Worm (Caenorhabditis elegans) whole organism, mixed stage, embryonic: ENCODE data around the gene K08H2.7.

Experiments used
- blmp-1 ChIP-seq: fragments of 150-350 bp; optimal IDR thresholded peaks from 2 replicates; lab custom pipeline; 2014; ENCODE audit warnings: missing biosample characterization, missing genetic modification characterization
- drap-1 ChIP-seq: fragments of 200-800 bp; sonication (Bioruptor generic); optimal IDR thresholded peaks from 3 replicates; lab custom pipeline; 2018; ENCODE audit warnings: mild to moderate bottlenecking, missing genetic modification characterization, missing compliant biosample characterization
- elt-3 ChIP-seq: fragments of 150-350 bp; optimal IDR thresholded peaks from 2 replicates; lab custom pipeline; 2014; ENCODE audit warnings: missing biosample characterization, missing genetic modification characterization
- lin-32 ChIP-seq: fragments of 200-800 bp; sonication (Bioruptor generic); optimal IDR thresholded peaks from 2 replicates; lab custom pipeline; 2018; ENCODE audit warnings: mild to moderate bottlenecking, missing genetic modification characterization, missing compliant biosample characterization
- nhr-28 ChIP-seq: fragments of 150-350 bp; optimal IDR thresholded peaks from 2 replicates; lab custom pipeline; 2014; ENCODE audit warnings: missing biosample characterization, missing genetic modification characterization
- unc-62 ChIP-seq: fragments of 150-350 bp; optimal IDR thresholded peaks from 2 replicates; lab custom pipeline; 2014; ENCODE audit warnings: missing biosample characterization, missing genetic modification reagents, missing genetic modification characterization
- ztf-11 ChIP-seq: fragments of 150-350 bp; optimal IDR thresholded peaks from 2 replicates; lab custom pipeline; 2014; ENCODE audit warnings: missing biosample characterization, missing genetic modification characterization

DNA sequence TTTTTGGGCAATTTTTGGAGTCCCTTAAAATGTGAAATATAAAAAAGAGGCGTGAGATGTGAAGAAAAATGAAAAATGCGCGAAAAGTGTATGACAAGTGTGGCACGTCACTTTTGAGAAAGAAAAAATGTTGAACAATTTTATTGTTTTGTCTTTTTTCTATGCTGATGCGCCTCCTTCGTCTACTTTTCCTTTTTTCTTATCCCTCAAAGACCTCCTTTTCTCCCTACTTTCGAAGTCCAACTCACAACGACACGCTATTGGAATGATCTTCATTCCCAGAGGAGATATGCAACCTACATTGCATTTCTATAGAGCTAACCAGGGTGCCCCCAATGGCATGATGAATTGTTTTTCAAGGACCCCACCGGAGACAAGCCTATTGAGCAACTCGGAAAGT, 42.2 kb downstream of the K08H2.7 start:
- TF ChIP-seq drap-1 (GFP tag; lab: Kevin White, UChicago), result no peak
- TF ChIP-seq nhr-28 (tag; lab: Kevin White, UChicago), result no peak
- TF ChIP-seq elt-3 (tag; lab: Kevin White, UChicago), result no peak
- TF ChIP-seq unc-62 (GFP tag; lab: Kevin White, UChicago), result no peak
- no peak for TF ChIP-seq blmp-1 (tag; lab: Kevin White, UChicago)
- TF ChIP-seq lin-32 (GFP tag; lab: Kevin White, UChicago), result no peak
- no peak for TF ChIP-seq ztf-11 (tag; lab: Kevin White, UChicago)
